Fruit fly (Drosophila melanogaster) whole organism, prepupa: Measurements from ENCODE around the gene CG15880.

ENCODE experiments used
- CG10631 ChIP-seq: fragments of 200-800 bp; sonication (Bioruptor generic); optimal IDR thresholded peaks from 2 replicates; lab custom pipeline; 2016; ENCODE audit warnings: missing biosample characterization, missing genetic modification characterization
- CG10669 ChIP-seq: fragments of 200-800 bp; sonication (Bioruptor generic); optimal IDR thresholded peaks from 3 replicates; lab custom pipeline; 2018; ENCODE audit warnings: missing biosample characterization, mild to moderate bottlenecking, missing genetic modification characterization, moderate library complexity
- CG11762 ChIP-seq: fragments of 200-800 bp; sonication (Bioruptor generic); optimal IDR thresholded peaks from 3 replicates; lab custom pipeline; 2016; ENCODE audit warnings: missing biosample characterization, missing genetic modification characterization; ENCODE audit not compliant: insufficient read depth
- CG11902 ChIP-seq: fragments of 200-800 bp; sonication (Bioruptor generic); optimal IDR thresholded peaks from 3 replicates; lab custom pipeline; 2016; ENCODE audit warnings: missing biosample characterization, missing genetic modification characterization
- CG15336 ChIP-seq: fragments of 200-800 bp; sonication (Bioruptor generic); IDR thresholded peaks from 2 replicates; pipeline ENCODE4 v1.3.6; 2022; ENCODE audit warnings: missing biosample characterization, missing genetic modification characterization
- CG1621 ChIP-seq: fragments of 200-800 bp; sonication (Bioruptor generic); optimal IDR thresholded peaks from 3 replicates; lab custom pipeline; 2018; ENCODE audit warnings: missing biosample characterization, mild to moderate bottlenecking, missing genetic modification characterization
- CG31627 ChIP-seq: fragments of 200-800 bp; sonication (Bioruptor generic); optimal IDR thresholded peaks from 3 replicates; lab custom pipeline; 2016; ENCODE audit warnings: missing biosample characterization, missing genetic modification characterization
- CG32006 ChIP-seq: fragments of 200-800 bp; sonication (Bioruptor generic); optimal IDR thresholded peaks from 3 replicates; lab custom pipeline; 2017; ENCODE audit warnings: missing biosample characterization, mild to moderate bottlenecking, missing genetic modification characterization
- CG3919 ChIP-seq: fragments of 200-800 bp; sonication (Bioruptor generic); optimal IDR thresholded peaks from 3 replicates; lab custom pipeline; 2016; ENCODE audit warnings: missing biosample characterization, missing genetic modification characterization
- CG6163 ChIP-seq: fragments of 200-800 bp; sonication (Bioruptor generic); IDR thresholded peaks from 3 replicates; pipeline ENCODE4 v1.3.6; 2022; ENCODE audit warnings: missing biosample characterization, missing genetic modification characterization
- CG6276 ChIP-seq: fragments of 200-800 bp; sonication (Bioruptor generic); optimal IDR thresholded peaks from 2 replicates; lab custom pipeline; 2017; ENCODE audit warnings: missing biosample characterization, mild to moderate bottlenecking, missing genetic modification characterization
- CG6792 ChIP-seq: fragments of 200-800 bp; sonication (Bioruptor generic); optimal IDR thresholded peaks from 3 replicates; lab custom pipeline; 2016; ENCODE audit warnings: missing biosample characterization, missing genetic modification characterization
- CG6808 ChIP-seq: fragments of 200-800 bp; sonication (Bioruptor generic); optimal IDR thresholded peaks from 3 replicates; lab custom pipeline; 2017; ENCODE audit warnings: missing biosample characterization, missing genetic modification characterization, mild to moderate bottlenecking, moderate library complexity, missing genetic modification reagents
- CG6854 ChIP-seq: fragments of 200-800 bp; sonication (Bioruptor generic); optimal IDR thresholded peaks from 2 replicates; lab custom pipeline; 2017; ENCODE audit warnings: missing biosample characterization, mild to moderate bottlenecking, missing genetic modification characterization
- CG8119 ChIP-seq: fragments of 200-800 bp; sonication (Bioruptor generic); IDR thresholded peaks from 3 replicates; pipeline ENCODE4 v1.3.6; 2022; ENCODE audit warnings: missing biosample characterization, missing genetic modification characterization
- CG8319 ChIP-seq: fragments of 200-800 bp; sonication (Bioruptor generic); optimal IDR thresholded peaks from 3 replicates; lab custom pipeline; 2016; ENCODE audit warnings: missing biosample characterization, missing genetic modification characterization
- CG8632 ChIP-seq: fragments of 200-800 bp; sonication (Bioruptor generic); optimal IDR thresholded peaks from 3 replicates; lab custom pipeline; 2016; ENCODE audit warnings: missing biosample characterization, missing genetic modification characterization
- CG9139 ChIP-seq: fragments of 200-800 bp; sonication (Bioruptor generic); optimal IDR thresholded peaks from 3 replicates; lab custom pipeline; 2017; ENCODE audit warnings: missing biosample characterization, mild to moderate bottlenecking, missing genetic modification characterization
- Eip75B ChIP-seq: fragments of 200-800 bp; sonication (Bioruptor generic); optimal IDR thresholded peaks from 3 replicates; lab custom pipeline; 2016; ENCODE audit warnings: missing biosample characterization, missing genetic modification characterization
- Eip78C ChIP-seq: fragments of 200-800 bp; sonication (Bioruptor generic); peaks from one replicate; lab custom pipeline; 2016; ENCODE audit warnings: missing biosample characterization, missing genetic modification characterization
- Eip93F ChIP-seq: fragments of 200-800 bp; sonication (Bioruptor generic); optimal IDR thresholded peaks from 2 replicates; lab custom pipeline; 2016; ENCODE audit warnings: missing biosample characterization, mild to moderate bottlenecking, missing genetic modification characterization
- Ets21C ChIP-seq: fragments of 200-800 bp; sonication (Bioruptor generic); optimal IDR thresholded peaks from 3 replicates; lab custom pipeline; 2016; ENCODE audit warnings: missing biosample characterization, missing genetic modification characterization
- Ets96B ChIP-seq: fragments of 200-800 bp; optimal IDR thresholded peaks from 2 replicates; lab custom pipeline; 2019; ENCODE audit warnings: missing biosample characterization, mild to moderate bottlenecking, missing genetic modification characterization, moderate library complexity
- Gug ChIP-seq: fragments of 200-800 bp; sonication (Bioruptor generic); IDR thresholded peaks from 2 replicates; pipeline ENCODE4 v1.3.6; 2022; ENCODE audit warnings: missing biosample characterization, missing genetic modification characterization
- Hr39 ChIP-seq: fragments of 200-800 bp; sonication (Bioruptor generic); optimal IDR thresholded peaks from 2 replicates; lab custom pipeline; 2016; ENCODE audit warnings: missing biosample characterization, missing genetic modification characterization
- Hr4 ChIP-seq: fragments of 200-800 bp; sonication (Bioruptor generic); optimal IDR thresholded peaks from 3 replicates; lab custom pipeline; 2016; ENCODE audit warnings: missing biosample characterization, missing genetic modification characterization
- Lpt ChIP-seq: fragments of 200-800 bp; sonication (Bioruptor generic); optimal IDR thresholded peaks from 3 replicates; lab custom pipeline; 2016; ENCODE audit warnings: missing biosample characterization, missing genetic modification characterization
- Met ChIP-seq: fragments of 200-800 bp; sonication (Bioruptor generic); optimal IDR thresholded peaks from 3 replicates; lab custom pipeline; 2016; ENCODE audit warnings: missing biosample characterization, missing genetic modification characterization
- OdsH ChIP-seq: fragments of 200-800 bp; sonication (Bioruptor generic); optimal IDR thresholded peaks from 3 replicates; lab custom pipeline; 2016; ENCODE audit warnings: missing biosample characterization, missing genetic modification characterization
- Smox ChIP-seq: fragments of 200-800 bp; sonication (Bioruptor generic); optimal IDR thresholded peaks from 3 replicates; lab custom pipeline; 2016; ENCODE audit warnings: missing biosample characterization, missing genetic modification characterization
- Sox102F ChIP-seq: fragments of 200-800 bp; sonication (Bioruptor generic); optimal IDR thresholded peaks from 2 replicates; lab custom pipeline; 2016; ENCODE audit warnings: missing biosample characterization, mild to moderate bottlenecking, missing genetic modification characterization
- Sox14 ChIP-seq: fragments of 200-800 bp; sonication (Bioruptor generic); optimal IDR thresholded peaks from 3 replicates; lab custom pipeline; 2016; ENCODE audit warnings: missing biosample characterization, missing genetic modification characterization
- Sox15 ChIP-seq: fragments of 200-800 bp; sonication (Bioruptor generic); optimal IDR thresholded peaks from 3 replicates; lab custom pipeline; 2016; ENCODE audit warnings: missing biosample characterization, missing genetic modification characterization
- acj6 ChIP-seq: fragments of 200-800 bp; sonication (Bioruptor generic); optimal IDR thresholded peaks from 3 replicates; lab custom pipeline; 2016; ENCODE audit warnings: missing biosample characterization, missing genetic modification characterization
- cyc ChIP-seq: fragments of 200-800 bp; sonication (Bioruptor generic); optimal IDR thresholded peaks from 3 replicates; lab custom pipeline; 2016; ENCODE audit warnings: missing biosample characterization, missing genetic modification characterization
- dac ChIP-seq: fragments of 200-800 bp; sonication (Bioruptor generic); optimal IDR thresholded peaks from 2 replicates; lab custom pipeline; 2017; ENCODE audit warnings: missing biosample characterization, mild to moderate bottlenecking, missing genetic modification characterization
- dsx ChIP-seq: fragments of 200-800 bp; optimal IDR thresholded peaks from 3 replicates; lab custom pipeline; 2019; ENCODE audit warnings: missing biosample characterization, mild to moderate bottlenecking, missing genetic modification characterization, moderate library complexity; ENCODE audit not compliant: poor library complexity, severe bottlenecking
- eg ChIP-seq: fragments of 200-800 bp; sonication (Bioruptor generic); IDR thresholded peaks from 3 replicates; pipeline ENCODE4 v1.3.6; 2022; ENCODE audit warnings: missing biosample characterization, missing genetic modification characterization
- fd59A ChIP-seq: fragments of 200-800 bp; sonication (Bioruptor generic); optimal IDR thresholded peaks from 2 replicates; lab custom pipeline; 2017; ENCODE audit warnings: missing biosample characterization, mild to moderate bottlenecking, missing genetic modification characterization, missing genetic modification reagents
- fd85E ChIP-seq: fragments of 200-800 bp; sonication (Bioruptor generic); optimal IDR thresholded peaks from 3 replicates; lab custom pipeline; 2016; ENCODE audit warnings: missing biosample characterization, missing genetic modification characterization
- fkh ChIP-seq: fragments of 200-800 bp; sonication (Bioruptor generic); optimal IDR thresholded peaks from 3 replicates; lab custom pipeline; 2017; ENCODE audit warnings: missing biosample characterization, mild to moderate bottlenecking, missing genetic modification characterization, moderate library complexity
- lz ChIP-seq: fragments of 200-800 bp; sonication (Bioruptor generic); optimal IDR thresholded peaks from 3 replicates; lab custom pipeline; 2016; ENCODE audit warnings: missing biosample characterization, missing genetic modification characterization
- net ChIP-seq: fragments of 200-800 bp; sonication (Bioruptor generic); optimal IDR thresholded peaks from 3 replicates; lab custom pipeline; 2016; ENCODE audit warnings: missing biosample characterization, missing genetic modification characterization
- pdm3 ChIP-seq: fragments of 200-800 bp; sonication (Bioruptor generic); optimal IDR thresholded peaks from 3 replicates; lab custom pipeline; 2016; ENCODE audit warnings: missing biosample characterization, missing genetic modification characterization
- spab ChIP-seq: fragments of 200-800 bp; sonication (Bioruptor generic); optimal IDR thresholded peaks from 2 replicates; lab custom pipeline; 2017; ENCODE audit warnings: missing biosample characterization, mild to moderate bottlenecking, missing genetic modification characterization, missing genetic modification reagents
- svp ChIP-seq: fragments of 200-800 bp; sonication (Bioruptor generic); peaks from one replicate; lab custom pipeline; 2016; ENCODE audit warnings: missing biosample characterization, missing genetic modification characterization
- topi ChIP-seq: fragments of 200-800 bp; sonication (Bioruptor generic); optimal IDR thresholded peaks from 3 replicates; lab custom pipeline; 2016; ENCODE audit warnings: missing biosample characterization, missing genetic modification characterization

The CG15880 gene

dm6 chr2L:855052-855547 is 37.4 kb upstream of the CG15880 start, which contains the start of gene CG13949 (continued):
- TF ChIP-seq Sox14 (GFP tag; lab: Kevin White, UChicago), result peak; percentile 58
- peak; percentile 77 for TF ChIP-seq Eip78C (GFP tag; lab: Kevin White, UChicago)
- TF ChIP-seq CG8119, result peak; percentile 47; the same call in 2 of the 3 replicates
- peak; percentile 51 for TF ChIP-seq Smox (GFP tag; lab: Kevin White, UChicago)
- TF ChIP-seq Eip93F (GFP tag; lab: Kevin White, UChicago), result no peak
- TF ChIP-seq dac (GFP tag; lab: Kevin White, UChicago), result no peak
- no peak for TF ChIP-seq CG6792
- peak; percentile 35 for TF ChIP-seq lz (GFP tag; lab: Kevin White, UChicago)
- TF ChIP-seq Sox15 (GFP tag; lab: Kevin White, UChicago), result no peak
- no peak for TF ChIP-seq CG6808 (GFP tag; lab: Kevin White, UChicago)
- peak; percentile 37 for TF ChIP-seq cyc (GFP tag; lab: Kevin White, UChicago)
- peak; percentile 8 for TF ChIP-seq Ets96B (tag; lab: Kevin White, UChicago)
- no peak for TF ChIP-seq CG1621
- TF ChIP-seq Hr4, result peak; percentile 73
- TF ChIP-seq Met (GFP tag; lab: Kevin White, UChicago), result peak; percentile 49
- TF ChIP-seq Sox102F (GFP tag; lab: Kevin White, UChicago), result no peak
- TF ChIP-seq CG32006 (GFP tag; lab: Kevin White, UChicago), result peak; percentile 35
- no peak for TF ChIP-seq CG6854 (GFP tag; lab: Kevin White, UChicago)

- no peak for TF ChIP-seq CG8119
- TF ChIP-seq Smox (GFP tag; lab: Kevin White, UChicago), result peak; percentile 20
- TF ChIP-seq dac (GFP tag; lab: Kevin White, UChicago), result no peak
- peak; percentile 24 for TF ChIP-seq lz (GFP tag; lab: Kevin White, UChicago)
- TF ChIP-seq pdm3, result peak; percentile 20
- no peak for TF ChIP-seq CG6792
- TF ChIP-seq CG11902 (GFP tag; lab: Kevin White, UChicago), result no peak
- TF ChIP-seq CG6854 (GFP tag; lab: Kevin White, UChicago), result no peak
- no peak for TF ChIP-seq CG10669 (GFP tag; lab: Kevin White, UChicago)
- TF ChIP-seq Hr39, result peak; percentile 45
- peak; percentile 28 for TF ChIP-seq cyc (GFP tag; lab: Kevin White, UChicago)
- peak; percentile 46; the same call in 1 of the 3 replicates for TF ChIP-seq CG6163 (GFP tag; lab: Robert Waterston, UW)
- no peak for TF ChIP-seq CG6276 (GFP tag; lab: Kevin White, UChicago)
- peak; percentile 54 for TF ChIP-seq topi (GFP tag; lab: Kevin White, UChicago)
- TF ChIP-seq Eip75B, result peak; percentile 16
- TF ChIP-seq fkh (GFP tag; lab: Kevin White, UChicago), result peak; percentile 90
- no peak for TF ChIP-seq Sox15 (GFP tag; lab: Kevin White, UChicago)
- peak; percentile 75 for TF ChIP-seq CG1621
- TF ChIP-seq Sox14 (GFP tag; lab: Kevin White, UChicago), result peak; percentile 58
- no peak for TF ChIP-seq CG8632 (GFP tag; lab: Kevin White, UChicago)
- peak; percentile 3 for TF ChIP-seq acj6 (GFP tag; lab: Kevin White, UChicago)
- no peak for TF ChIP-seq dsx
- TF ChIP-seq CG11762 (GFP tag; lab: Kevin White, UChicago), result no peak
- no peak for TF ChIP-seq Eip93F (GFP tag; lab: Kevin White, UChicago)
- TF ChIP-seq fd59A (GFP tag; lab: Kevin White, UChicago), result no peak
- TF ChIP-seq spab (GFP tag; lab: Kevin White, UChicago), result no peak
- no peak for TF ChIP-seq CG10631 (GFP tag; lab: Kevin White, UChicago)
- TF ChIP-seq Lpt (GFP tag; lab: Kevin White, UChicago), result no peak
- no peak for TF ChIP-seq Ets96B (tag; lab: Kevin White, UChicago)
- TF ChIP-seq CG3919, result peak; percentile 54
- peak; percentile 31 for TF ChIP-seq Hr4
- TF ChIP-seq CG15336, result peak; percentile 33; the same call in 1 of the 2 replicates
- no peak for TF ChIP-seq Ets21C (GFP tag; lab: Kevin White, UChicago)
- TF ChIP-seq CG31627 (GFP tag; lab: Kevin White, UChicago), result peak; percentile 47
- peak; percentile 83 for TF ChIP-seq svp (GFP tag; lab: Kevin White, UChicago)
- TF ChIP-seq eg (GFP tag; lab: Robert Waterston, UW), result peak; percentile 53; the same call in 2 of the 3 replicates
- no peak for TF ChIP-seq net
- TF ChIP-seq Gug (GFP tag; lab: Robert Waterston, UW), result no peak
- peak; percentile 69 for TF ChIP-seq Eip78C (GFP tag; lab: Kevin White, UChicago)
- peak; percentile 11 for TF ChIP-seq OdsH
- peak; percentile 13 for TF ChIP-seq CG32006 (GFP tag; lab: Kevin White, UChicago)
- TF ChIP-seq fd85E (GFP tag; lab: Kevin White, UChicago), result no peak
- TF ChIP-seq CG6808 (GFP tag; lab: Kevin White, UChicago), result no peak
- no peak for TF ChIP-seq CG8319 (GFP tag; lab: Kevin White, UChicago)
- TF ChIP-seq CG9139 (GFP tag; lab: Kevin White, UChicago), result no peak
Measured at dm6 chr2L:852647-853111, 34.9 kb upstream of the CG15880 start, which contains the start of the genes CG4291 and kraken. CG4291 (minus strand) TSS chr2L:852730. kraken (plus strand) TSS chr2L:852768.
